Fruit fly (Drosophila melanogaster) whole organism, prepupa: ENCODE results near the gene ball.

Source experiments
- CG10669 ChIP-seq: fragments of 200-800 bp; sonication (Bioruptor generic); optimal IDR thresholded peaks from 3 replicates; lab custom pipeline; 2018; ENCODE audit warnings: missing biosample characterization, mild to moderate bottlenecking, missing genetic modification characterization, moderate library complexity
- CG11294 ChIP-seq: fragments of 200-800 bp; sonication (Bioruptor generic); IDR thresholded peaks from 2 replicates; pipeline ENCODE4 v1.3.6; 2022; ENCODE audit warnings: missing biosample characterization, missing genetic modification characterization
- CG11902 ChIP-seq: fragments of 200-800 bp; sonication (Bioruptor generic); optimal IDR thresholded peaks from 3 replicates; lab custom pipeline; 2016; ENCODE audit warnings: missing biosample characterization, missing genetic modification characterization
- CG15336 ChIP-seq: fragments of 200-800 bp; sonication (Bioruptor generic); IDR thresholded peaks from 2 replicates; pipeline ENCODE4 v1.3.6; 2022; ENCODE audit warnings: missing biosample characterization, missing genetic modification characterization
- CG1621 ChIP-seq: fragments of 200-800 bp; sonication (Bioruptor generic); optimal IDR thresholded peaks from 3 replicates; lab custom pipeline; 2018; ENCODE audit warnings: missing biosample characterization, mild to moderate bottlenecking, missing genetic modification characterization
- CG16779 ChIP-seq: fragments of 200-800 bp; sonication (Bioruptor generic); optimal IDR thresholded peaks from 3 replicates; lab custom pipeline; 2017; ENCODE audit warnings: missing biosample characterization, mild to moderate bottlenecking, missing genetic modification characterization
- CG3032 ChIP-seq: fragments of 200-800 bp; optimal IDR thresholded peaks from 2 replicates; lab custom pipeline; 2019; ENCODE audit warnings: missing biosample characterization, mild to moderate bottlenecking, missing genetic modification characterization, moderate library complexity
- CG31627 ChIP-seq: fragments of 200-800 bp; sonication (Bioruptor generic); optimal IDR thresholded peaks from 3 replicates; lab custom pipeline; 2016; ENCODE audit warnings: missing biosample characterization, missing genetic modification characterization
- CG34406 ChIP-seq: fragments of 200-800 bp; sonication (Bioruptor generic); optimal IDR thresholded peaks from 3 replicates; lab custom pipeline; 2016; ENCODE audit warnings: missing biosample characterization, missing genetic modification characterization
- CG3919 ChIP-seq: fragments of 200-800 bp; sonication (Bioruptor generic); optimal IDR thresholded peaks from 3 replicates; lab custom pipeline; 2016; ENCODE audit warnings: missing biosample characterization, missing genetic modification characterization
- CG4318 ChIP-seq: fragments of 200-800 bp; sonication (Bioruptor generic); optimal IDR thresholded peaks from 3 replicates; lab custom pipeline; 2017; ENCODE audit warnings: missing biosample characterization, mild to moderate bottlenecking, missing genetic modification characterization
- CG6276 ChIP-seq: fragments of 200-800 bp; sonication (Bioruptor generic); optimal IDR thresholded peaks from 2 replicates; lab custom pipeline; 2017; ENCODE audit warnings: missing biosample characterization, mild to moderate bottlenecking, missing genetic modification characterization
- CG6808 ChIP-seq: fragments of 200-800 bp; sonication (Bioruptor generic); optimal IDR thresholded peaks from 3 replicates; lab custom pipeline; 2017; ENCODE audit warnings: missing biosample characterization, missing genetic modification characterization, mild to moderate bottlenecking, moderate library complexity, missing genetic modification reagents
- CG6854 ChIP-seq: fragments of 200-800 bp; sonication (Bioruptor generic); optimal IDR thresholded peaks from 2 replicates; lab custom pipeline; 2017; ENCODE audit warnings: missing biosample characterization, mild to moderate bottlenecking, missing genetic modification characterization
- CG7368 ChIP-seq: fragments of 200-800 bp; sonication (Bioruptor generic); optimal IDR thresholded peaks from 3 replicates; lab custom pipeline; 2016; ENCODE audit warnings: missing biosample characterization, missing genetic modification characterization
- CG8119 ChIP-seq: fragments of 200-800 bp; sonication (Bioruptor generic); IDR thresholded peaks from 3 replicates; pipeline ENCODE4 v1.3.6; 2022; ENCODE audit warnings: missing biosample characterization, missing genetic modification characterization
- CG8319 ChIP-seq: fragments of 200-800 bp; sonication (Bioruptor generic); optimal IDR thresholded peaks from 3 replicates; lab custom pipeline; 2016; ENCODE audit warnings: missing biosample characterization, missing genetic modification characterization
- CG8632 ChIP-seq: fragments of 200-800 bp; sonication (Bioruptor generic); optimal IDR thresholded peaks from 3 replicates; lab custom pipeline; 2016; ENCODE audit warnings: missing biosample characterization, missing genetic modification characterization
- Eip75B ChIP-seq: fragments of 200-800 bp; sonication (Bioruptor generic); optimal IDR thresholded peaks from 3 replicates; lab custom pipeline; 2016; ENCODE audit warnings: missing biosample characterization, missing genetic modification characterization
- Eip78C ChIP-seq: fragments of 200-800 bp; sonication (Bioruptor generic); peaks from one replicate; lab custom pipeline; 2016; ENCODE audit warnings: missing biosample characterization, missing genetic modification characterization
- Eip93F ChIP-seq: fragments of 200-800 bp; sonication (Bioruptor generic); optimal IDR thresholded peaks from 2 replicates; lab custom pipeline; 2016; ENCODE audit warnings: missing biosample characterization, mild to moderate bottlenecking, missing genetic modification characterization
- Gug ChIP-seq: fragments of 200-800 bp; sonication (Bioruptor generic); IDR thresholded peaks from 2 replicates; pipeline ENCODE4 v1.3.6; 2022; ENCODE audit warnings: missing biosample characterization, missing genetic modification characterization
- Hr38 ChIP-seq: sonication (Bioruptor generic); optimal IDR thresholded peaks from 2 replicates; lab custom pipeline; 2016; ENCODE audit warnings: missing biosample characterization, missing genetic modification characterization
- Hr4 ChIP-seq: fragments of 200-800 bp; sonication (Bioruptor generic); optimal IDR thresholded peaks from 3 replicates; lab custom pipeline; 2016; ENCODE audit warnings: missing biosample characterization, missing genetic modification characterization
- Lpt ChIP-seq: fragments of 200-800 bp; sonication (Bioruptor generic); optimal IDR thresholded peaks from 3 replicates; lab custom pipeline; 2016; ENCODE audit warnings: missing biosample characterization, missing genetic modification characterization
- Met ChIP-seq: fragments of 200-800 bp; sonication (Bioruptor generic); optimal IDR thresholded peaks from 3 replicates; lab custom pipeline; 2016; ENCODE audit warnings: missing biosample characterization, missing genetic modification characterization
- Smox ChIP-seq: fragments of 200-800 bp; sonication (Bioruptor generic); optimal IDR thresholded peaks from 3 replicates; lab custom pipeline; 2016; ENCODE audit warnings: missing biosample characterization, missing genetic modification characterization
- Sox102F ChIP-seq: fragments of 200-800 bp; sonication (Bioruptor generic); optimal IDR thresholded peaks from 2 replicates; lab custom pipeline; 2016; ENCODE audit warnings: missing biosample characterization, mild to moderate bottlenecking, missing genetic modification characterization
- Sox14 ChIP-seq: fragments of 200-800 bp; sonication (Bioruptor generic); optimal IDR thresholded peaks from 3 replicates; lab custom pipeline; 2016; ENCODE audit warnings: missing biosample characterization, missing genetic modification characterization
- Sox15 ChIP-seq: fragments of 200-800 bp; sonication (Bioruptor generic); optimal IDR thresholded peaks from 3 replicates; lab custom pipeline; 2016; ENCODE audit warnings: missing biosample characterization, missing genetic modification characterization
- achi ChIP-seq: fragments of 200-800 bp; sonication (Bioruptor generic); optimal IDR thresholded peaks from 3 replicates; lab custom pipeline; 2016; ENCODE audit warnings: missing biosample characterization, missing genetic modification characterization
- cyc ChIP-seq: fragments of 200-800 bp; sonication (Bioruptor generic); optimal IDR thresholded peaks from 3 replicates; lab custom pipeline; 2016; ENCODE audit warnings: missing biosample characterization, missing genetic modification characterization
- eg ChIP-seq: fragments of 200-800 bp; sonication (Bioruptor generic); IDR thresholded peaks from 3 replicates; pipeline ENCODE4 v1.3.6; 2022; ENCODE audit warnings: missing biosample characterization, missing genetic modification characterization
- esn ChIP-seq: fragments of 200-800 bp; sonication (Bioruptor generic); optimal IDR thresholded peaks from 2 replicates; lab custom pipeline; 2016; ENCODE audit warnings: missing biosample characterization, mild to moderate bottlenecking, missing genetic modification characterization, moderate library complexity
- fd59A ChIP-seq: fragments of 200-800 bp; sonication (Bioruptor generic); optimal IDR thresholded peaks from 2 replicates; lab custom pipeline; 2017; ENCODE audit warnings: missing biosample characterization, mild to moderate bottlenecking, missing genetic modification characterization, missing genetic modification reagents
- fd85E ChIP-seq: fragments of 200-800 bp; sonication (Bioruptor generic); optimal IDR thresholded peaks from 3 replicates; lab custom pipeline; 2016; ENCODE audit warnings: missing biosample characterization, missing genetic modification characterization
- fkh ChIP-seq: fragments of 200-800 bp; sonication (Bioruptor generic); optimal IDR thresholded peaks from 3 replicates; lab custom pipeline; 2017; ENCODE audit warnings: missing biosample characterization, mild to moderate bottlenecking, missing genetic modification characterization, moderate library complexity
- spab ChIP-seq: fragments of 200-800 bp; sonication (Bioruptor generic); optimal IDR thresholded peaks from 2 replicates; lab custom pipeline; 2017; ENCODE audit warnings: missing biosample characterization, mild to moderate bottlenecking, missing genetic modification characterization, missing genetic modification reagents
- ss ChIP-seq, 2 experiments: fragments of 200-800 bp; sonication (Bioruptor generic); optimal IDR thresholded peaks; 2 replicates in 1 of 2; 3 replicates in 1 of 2; lab custom pipeline; 2017 to 2018; ENCODE audit warnings: mild to moderate bottlenecking in 2 of 2, missing biosample characterization in 2 of 2, missing genetic modification characterization in 2 of 2, moderate library complexity in 1 of 2
- svp ChIP-seq: fragments of 200-800 bp; sonication (Bioruptor generic); peaks from one replicate; lab custom pipeline; 2016; ENCODE audit warnings: missing biosample characterization, missing genetic modification characterization
- topi ChIP-seq: fragments of 200-800 bp; sonication (Bioruptor generic); optimal IDR thresholded peaks from 3 replicates; lab custom pipeline; 2016; ENCODE audit warnings: missing biosample characterization, missing genetic modification characterization
- vri ChIP-seq: fragments of 200-800 bp; sonication (Bioruptor generic); optimal IDR thresholded peaks from 3 replicates; lab custom pipeline; 2016; ENCODE audit warnings: missing biosample characterization, mild to moderate bottlenecking, missing genetic modification characterization

The ball gene

DNA sequence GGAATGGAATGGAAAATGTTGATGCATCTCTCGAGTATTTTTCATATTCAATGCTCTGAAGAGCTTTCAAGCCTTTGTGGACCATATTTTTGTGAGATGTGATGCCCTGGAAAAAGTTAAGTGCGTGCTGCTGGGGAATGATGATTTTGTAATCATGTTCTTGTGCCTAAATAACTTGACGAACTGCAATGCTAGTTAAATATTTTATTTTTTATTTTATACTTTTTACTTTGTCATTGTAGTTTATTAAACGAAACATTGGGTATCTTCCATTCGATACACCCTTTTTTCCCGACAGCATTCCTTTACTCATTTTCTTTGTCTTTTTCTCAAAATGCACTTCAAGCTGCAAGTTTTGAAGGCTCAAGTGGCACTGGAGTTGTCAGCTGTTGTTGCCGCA, 33.4 kb upstream of the ball start (continued):
- TF ChIP-seq eg (GFP tag; lab: Robert Waterston, UW) (peak; percentile 67), CG16779 (tag; lab: Kevin White, UChicago) (no peak), ss (GFP tag; optimal IDR thresholded peaks at IDR 0.05; lab: Kevin White, UChicago) (no peak), Sox15 (GFP tag; lab: Kevin White, UChicago) (peak; percentile 29), Eip75B (GFP tag; lab: Kevin White, UChicago) (peak; percentile 26), Met (peak; percentile 22), fd85E (GFP tag; lab: Kevin White, UChicago) (no peak), cyc (GFP tag; lab: Kevin White, UChicago) (peak; percentile 29), achi (GFP tag; lab: Kevin White, UChicago) (peak; percentile 60), spab (GFP tag; lab: Kevin White, UChicago) (no peak), Lpt (GFP tag; lab: Kevin White, UChicago) (peak; percentile 28), fd59A (no peak), CG7368 (GFP tag; lab: Kevin White, UChicago) (peak; percentile 13), CG3919 (GFP tag; lab: Kevin White, UChicago) (peak; percentile 67), CG11294 (GFP tag; lab: Robert Waterston, UW) (0 out of 2 replicates have a peak, but pooled peaks have one; percentile 20), vri (GFP tag; lab: Kevin White, UChicago) (peak; percentile 14), fkh (GFP tag; lab: Kevin White, UChicago) (no peak), topi (GFP tag; lab: Kevin White, UChicago) (peak; percentile 35), CG10669 (GFP tag; lab: Kevin White, UChicago) (peak; percentile 22), CG8119 (GFP tag; lab: Robert Waterston, UW) (peak; percentile 66), CG11902 (peak; percentile 24), Sox14 (GFP tag; lab: Kevin White, UChicago) (peak; percentile 39), svp (GFP tag; lab: Kevin White, UChicago) (no peak), Smox (GFP tag; lab: Kevin White, UChicago) (no peak), Hr4 (GFP tag; lab: Kevin White, UChicago) (peak; percentile 61), CG1621 (tag; lab: Kevin White, UChicago) (no peak), CG6276 (GFP tag; lab: Kevin White, UChicago) (no peak), Hr38 (no peak), Gug (GFP tag; lab: Robert Waterston, UW) (peak; percentile 35; the same call in 1 of the 2 replicates)

DNA sequence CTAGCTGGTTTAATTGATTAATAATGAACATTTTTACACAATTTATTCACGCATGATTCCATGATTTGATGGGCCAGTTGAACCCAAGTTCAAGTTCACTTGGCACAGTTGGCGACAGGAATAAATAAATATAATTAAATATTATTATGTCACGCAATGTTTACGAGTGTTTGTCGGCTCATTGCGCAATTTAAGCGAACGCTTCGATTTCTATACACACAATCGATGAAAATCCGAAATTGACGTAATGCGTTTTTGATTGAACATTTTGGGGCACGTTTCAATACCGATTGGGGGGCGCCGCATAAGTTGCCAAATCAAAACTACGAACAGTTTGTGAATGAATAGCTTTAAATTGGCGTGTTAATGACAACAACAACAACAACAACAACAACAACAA, 30.7 kb upstream of the ball start:
- no peak for TF ChIP-seq Met

DNA sequence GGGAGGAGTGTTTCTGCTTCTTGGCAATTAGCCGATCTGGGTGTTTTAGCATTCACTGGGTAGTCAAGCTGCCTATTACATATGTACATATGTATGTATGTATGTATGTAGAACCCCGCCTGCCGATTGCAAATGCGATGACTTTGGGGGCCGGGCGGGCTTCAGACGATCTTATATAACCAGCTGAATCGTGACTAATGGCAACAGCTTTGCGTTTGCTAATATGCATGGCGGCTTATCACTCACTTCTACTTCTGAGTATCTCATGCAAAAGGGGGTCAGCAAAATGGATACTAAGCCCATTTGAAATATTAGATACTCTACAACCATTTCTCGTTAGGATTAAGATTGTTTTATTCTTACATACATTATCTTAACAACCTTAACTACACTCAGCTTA, 29.7 kb upstream of the ball start:
- no peak for TF ChIP-seq CG6854 (GFP tag; lab: Kevin White, UChicago)
- TF ChIP-seq vri (GFP tag; lab: Kevin White, UChicago): peak; percentile 15
- TF ChIP-seq CG15336 (GFP tag; lab: Robert Waterston, UW): 0 out of 2 replicates have a peak, but pooled peaks have one; percentile 11

DNA sequence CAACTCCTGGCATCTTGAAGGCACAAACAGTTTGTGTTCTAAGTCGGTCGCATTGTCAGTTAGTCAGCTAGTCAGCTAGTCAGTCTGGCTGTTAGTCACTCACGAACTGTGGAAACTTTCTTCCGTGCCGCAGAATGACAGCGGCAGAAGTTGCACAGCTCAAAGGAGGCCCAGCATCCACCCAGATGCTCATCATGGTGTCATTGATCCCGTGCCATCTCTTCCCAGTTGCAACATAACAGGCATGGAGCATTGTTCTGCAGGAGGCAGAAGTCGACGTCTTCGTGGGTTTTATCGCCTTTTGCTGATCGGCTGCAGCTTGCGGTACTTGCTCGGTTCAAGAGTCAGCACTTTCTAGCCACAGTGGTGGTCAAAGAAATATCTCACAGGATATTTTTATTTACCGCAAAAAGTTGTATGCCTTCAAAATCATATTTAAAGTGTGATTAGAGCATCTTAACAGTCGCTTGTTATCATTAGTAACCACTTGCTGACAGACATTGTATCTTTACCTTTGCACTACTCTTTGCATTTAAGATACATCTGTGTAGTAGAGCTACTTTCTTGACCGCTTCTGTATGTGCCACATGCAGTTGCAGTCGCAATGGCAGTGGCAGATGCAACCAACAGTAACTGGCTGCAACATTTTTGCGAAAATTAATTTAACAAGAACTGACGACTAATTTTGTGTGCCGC, 27.2 kb upstream of the ball start:
- TF ChIP-seq Sox15 (GFP tag; lab: Kevin White, UChicago): peak; percentile 31
- peak; percentile 67 for TF ChIP-seq CG8119 (GFP tag; lab: Robert Waterston, UW)
- TF ChIP-seq Lpt (GFP tag; lab: Kevin White, UChicago): peak; percentile 1
- no peak for TF ChIP-seq fkh (GFP tag; lab: Kevin White, UChicago)
- peak; percentile 53 for TF ChIP-seq CG31627 (GFP tag; lab: Kevin White, UChicago)
- TF ChIP-seq CG10669 (GFP tag; lab: Kevin White, UChicago): peak; percentile 11
- TF ChIP-seq CG6854 (GFP tag; lab: Kevin White, UChicago): no peak
- peak; percentile 51 for TF ChIP-seq Sox102F (GFP tag; lab: Kevin White, UChicago)
- no peak for TF ChIP-seq CG8319 (GFP tag; lab: Kevin White, UChicago)
- TF ChIP-seq Gug (GFP tag; lab: Robert Waterston, UW): peak; percentile 31; the same call in 1 of the 2 replicates
- TF ChIP-seq Eip78C (GFP tag; lab: Kevin White, UChicago): peak; percentile 81
- peak; percentile 32 for TF ChIP-seq CG8632 (GFP tag; lab: Kevin White, UChicago)
- TF ChIP-seq CG6808 (GFP tag; lab: Kevin White, UChicago): no peak
- TF ChIP-seq achi (GFP tag; lab: Kevin White, UChicago): peak; percentile 53
- TF ChIP-seq esn (GFP tag; lab: Kevin White, UChicago): peak; percentile 68
- peak; percentile 45 for TF ChIP-seq Eip75B (GFP tag; lab: Kevin White, UChicago)
- TF ChIP-seq fd59A: no peak
- TF ChIP-seq CG3032 (tag; lab: Kevin White, UChicago): no peak
- TF ChIP-seq CG34406 (GFP tag; lab: Kevin White, UChicago): peak; percentile 20
- no peak for TF ChIP-seq Eip93F (GFP tag; lab: Kevin White, UChicago)
- peak; percentile 52 for TF ChIP-seq topi (GFP tag; lab: Kevin White, UChicago)
- peak; percentile 37 for TF ChIP-seq vri (GFP tag; lab: Kevin White, UChicago)
- TF ChIP-seq CG6276 (GFP tag; lab: Kevin White, UChicago): peak; percentile 35
- TF ChIP-seq CG16779 (tag; lab: Kevin White, UChicago): no peak
- peak; percentile 37 for TF ChIP-seq CG4318 (GFP tag; lab: Kevin White, UChicago)
- TF ChIP-seq CG11294 (GFP tag; lab: Robert Waterston, UW): no peak
